Fruit fly (Drosophila melanogaster) whole organism, embryonic: Measurements from ENCODE around the gene UGP.

ENCODE experiments used
- Abd-B ChIP-seq: fragments of 200-800 bp; sonication (Bioruptor generic); optimal IDR thresholded peaks from 2 replicates; lab custom pipeline; 2018; ENCODE audit warnings: missing biosample characterization, mild to moderate bottlenecking, missing genetic modification characterization, moderate library complexity
- BtbVII ChIP-seq: fragments of 200-800 bp; sonication (Bioruptor generic); optimal IDR thresholded peaks from 3 replicates; lab custom pipeline; 2017; ENCODE audit warnings: missing biosample characterization, mild to moderate bottlenecking, missing genetic modification characterization
- C15 ChIP-seq: fragments of 200-800 bp; sonication (Bioruptor generic); IDR thresholded peaks from 3 replicates; pipeline ENCODE4 v1.3.6; 2022; ENCODE audit warnings: missing biosample characterization, missing genetic modification characterization
- CG1024 ChIP-seq: fragments of 200-800 bp; sonication (Bioruptor generic); IDR thresholded peaks from 2 replicates; pipeline ENCODE4 v1.3.6; 2022; ENCODE audit warnings: missing biosample characterization, missing genetic modification characterization
- CG10431 ChIP-seq: fragments of 200-800 bp; sonication (Bioruptor generic); optimal IDR thresholded peaks from 3 replicates; lab custom pipeline; 2018; ENCODE audit warnings: missing biosample characterization, mild to moderate bottlenecking, missing genetic modification characterization
- CG10543 ChIP-seq: fragments of 200-800 bp; sonication (Bioruptor generic); optimal IDR thresholded peaks from 3 replicates; lab custom pipeline; 2017; ENCODE audit warnings: missing biosample characterization, mild to moderate bottlenecking, missing genetic modification characterization, moderate library complexity
- CG11247 ChIP-seq: fragments of 200-800 bp; sonication (Bioruptor generic); IDR thresholded peaks from 2 replicates; pipeline ENCODE4 v1.3.6; 2022; ENCODE audit warnings: missing biosample characterization, missing genetic modification characterization
- CG12155 ChIP-seq: fragments of 200-800 bp; sonication (Bioruptor generic); optimal IDR thresholded peaks from 3 replicates; lab custom pipeline; 2016; ENCODE audit warnings: missing biosample characterization, missing genetic modification characterization
- CG13424 ChIP-seq: fragments of 200-800 bp; sonication (Bioruptor generic); optimal IDR thresholded peaks from 2 replicates; lab custom pipeline; 2019; ENCODE audit warnings: missing biosample characterization, mild to moderate bottlenecking, missing genetic modification characterization, moderate library complexity
- CG14441 ChIP-seq: fragments of 200-800 bp; sonication (Bioruptor generic); IDR thresholded peaks from 2 replicates; pipeline ENCODE4 v1.3.6; 2022; ENCODE audit warnings: missing biosample characterization, missing genetic modification characterization
- CG14965 ChIP-seq: fragments of 200-800 bp; sonication (Bioruptor generic); optimal IDR thresholded peaks from 2 replicates; lab custom pipeline; 2016; ENCODE audit warnings: missing biosample characterization, missing genetic modification characterization, borderline replicate concordance
- CG1529 ChIP-seq: fragments of 200-800 bp; sonication (Bioruptor generic); optimal IDR thresholded peaks from 3 replicates; lab custom pipeline; 2018; ENCODE audit warnings: missing biosample characterization, missing genetic modification characterization
- CG1792 ChIP-seq: fragments of 200-800 bp; sonication (Bioruptor generic); optimal IDR thresholded peaks from 2 replicates; lab custom pipeline; 2016; ENCODE audit warnings: missing biosample characterization, missing genetic modification characterization
- CG30403 ChIP-seq: fragments of 200-800 bp; sonication (Bioruptor generic); optimal IDR thresholded peaks from 3 replicates; lab custom pipeline; 2016; ENCODE audit warnings: missing biosample characterization, missing genetic modification characterization
- CG3065 ChIP-seq: fragments of 200-800 bp; sonication (Bioruptor generic); optimal IDR thresholded peaks from 2 replicates; lab custom pipeline; 2016; ENCODE audit warnings: missing biosample characterization, missing genetic modification characterization
- CG3281 ChIP-seq: fragments of 200-800 bp; sonication (Bioruptor generic); optimal IDR thresholded peaks from 3 replicates; lab custom pipeline; 2017; ENCODE audit warnings: missing biosample characterization, mild to moderate bottlenecking, missing genetic modification characterization
- CG5245 ChIP-seq: fragments of 200-800 bp; sonication (Bioruptor generic); optimal IDR thresholded peaks from 3 replicates; lab custom pipeline; 2016; ENCODE audit warnings: missing biosample characterization, missing genetic modification characterization
- CG9817 ChIP-seq: fragments of 200-800 bp; sonication (Bioruptor generic); optimal IDR thresholded peaks from 2 replicates; lab custom pipeline; 2018; ENCODE audit warnings: missing biosample characterization, mild to moderate bottlenecking, missing genetic modification characterization, moderate library complexity
- CTCF ChIP-seq: fragments of 200-800 bp; sonication (Bioruptor generic); optimal IDR thresholded peaks from 2 replicates; lab custom pipeline; 2017; ENCODE audit warnings: missing biosample characterization, mild to moderate bottlenecking, missing genetic modification characterization, moderate library complexity
- Gsc ChIP-seq: fragments of 200-800 bp; sonication (Bioruptor generic); IDR thresholded peaks from 2 replicates; pipeline ENCODE4 v1.3.6; 2022; ENCODE audit warnings: missing biosample characterization, missing genetic modification characterization
- H2.0 ChIP-seq: fragments of 200-800 bp; sonication (Bioruptor generic); IDR thresholded peaks from 2 replicates; pipeline ENCODE4 v1.3.6; 2022; ENCODE audit warnings: missing biosample characterization, missing genetic modification characterization
- HHEX ChIP-seq: fragments of 200-800 bp; sonication (Bioruptor generic); optimal IDR thresholded peaks from 3 replicates; lab custom pipeline; 2017; ENCODE audit warnings: missing biosample characterization, mild to moderate bottlenecking, missing genetic modification characterization, missing genetic modification reagents
- Hr3 ChIP-seq: fragments of 200-800 bp; sonication (Bioruptor generic); optimal IDR thresholded peaks from 3 replicates; lab custom pipeline; 2016; ENCODE audit warnings: missing biosample characterization, missing genetic modification characterization
- Hsf ChIP-seq: fragments of 200-800 bp; sonication (Bioruptor generic); optimal IDR thresholded peaks from 3 replicates; lab custom pipeline; 2016; ENCODE audit warnings: missing biosample characterization, missing genetic modification characterization
- NFAT ChIP-seq: fragments of 200-800 bp; sonication (Bioruptor generic); IDR thresholded peaks from 2 replicates; pipeline ENCODE4 v1.3.6; 2022; ENCODE audit warnings: missing biosample characterization, missing genetic modification characterization
- NfI ChIP-seq: fragments of 200-800 bp; sonication (Bioruptor generic); optimal IDR thresholded peaks from 3 replicates; lab custom pipeline; 2018; ENCODE audit warnings: missing biosample characterization, mild to moderate bottlenecking, missing genetic modification characterization, moderate library complexity
- Oli ChIP-seq: fragments of 200-800 bp; sonication (Bioruptor generic); optimal IDR thresholded peaks from 2 replicates; lab custom pipeline; 2018; ENCODE audit warnings: missing biosample characterization, mild to moderate bottlenecking, missing genetic modification characterization, moderate library complexity
- PHDP ChIP-seq: fragments of 200-800 bp; sonication (Bioruptor generic); optimal IDR thresholded peaks from 3 replicates; lab custom pipeline; 2018; ENCODE audit warnings: missing biosample characterization, mild to moderate bottlenecking, missing genetic modification characterization, moderate library complexity
- Rfx ChIP-seq: fragments of 200-800 bp; sonication (Bioruptor generic); IDR thresholded peaks from 2 replicates; pipeline ENCODE4 v1.3.6; 2022; ENCODE audit warnings: missing biosample characterization, missing genetic modification characterization
- Six4 ChIP-seq: fragments of 200-800 bp; sonication (Bioruptor generic); optimal IDR thresholded peaks from 2 replicates; lab custom pipeline; 2016; ENCODE audit warnings: missing biosample characterization, missing genetic modification characterization
- Sox100B ChIP-seq: fragments of 200-800 bp; sonication (Bioruptor generic); optimal IDR thresholded peaks from 3 replicates; lab custom pipeline; 2018; ENCODE audit warnings: missing biosample characterization, mild to moderate bottlenecking, missing genetic modification characterization
- Sox102F ChIP-seq: fragments of 200-800 bp; sonication (Bioruptor generic); optimal IDR thresholded peaks from 2 replicates; lab custom pipeline; 2018; ENCODE audit warnings: missing biosample characterization, mild to moderate bottlenecking, missing genetic modification characterization, moderate library complexity
- az2 ChIP-seq: fragments of 200-800 bp; sonication (Bioruptor generic); optimal IDR thresholded peaks from 3 replicates; lab custom pipeline; 2016; ENCODE audit warnings: missing biosample characterization, missing genetic modification characterization
- crc ChIP-seq: fragments of 200-800 bp; sonication (Bioruptor generic); optimal IDR thresholded peaks from 2 replicates; lab custom pipeline; 2016; ENCODE audit warnings: missing biosample characterization, missing genetic modification characterization
- dpn ChIP-seq, 2 experiments: fragments of 200-800 bp; sonication (Bioruptor generic); optimal IDR thresholded peaks; 3 replicates each; lab custom pipeline; 2016; ENCODE audit warnings: missing biosample characterization in 2 of 2, missing genetic modification characterization in 2 of 2
- ewg ChIP-seq: fragments of 200-800 bp; sonication (Bioruptor generic); optimal IDR thresholded peaks from 3 replicates; lab custom pipeline; 2017; ENCODE audit warnings: mild to moderate bottlenecking, missing biosample characterization, missing genetic modification reagents, missing genetic modification characterization
- grau ChIP-seq: fragments of 200-800 bp; optimal IDR thresholded peaks from 3 replicates; lab custom pipeline; 2019; ENCODE audit warnings: missing biosample characterization, mild to moderate bottlenecking, missing genetic modification characterization, moderate library complexity
- gsb ChIP-seq: fragments of 200-800 bp; sonication (Bioruptor generic); IDR thresholded peaks from 2 replicates; pipeline ENCODE4 v1.3.6; 2022; ENCODE audit warnings: missing biosample characterization, missing genetic modification characterization
- ind ChIP-seq: fragments of 200-800 bp; sonication (Bioruptor generic); optimal IDR thresholded peaks from 3 replicates; lab custom pipeline; 2016; ENCODE audit warnings: missing biosample characterization, missing genetic modification characterization
- ken ChIP-seq: fragments of 200-800 bp; sonication (Bioruptor generic); IDR thresholded peaks from 3 replicates; pipeline ENCODE4 v1.3.6; 2022; ENCODE audit warnings: missing biosample characterization, missing genetic modification characterization
- klu ChIP-seq: fragments of 200-800 bp; sonication (Bioruptor generic); IDR thresholded peaks from 2 replicates; pipeline ENCODE4 v1.3.6; 2022; ENCODE audit warnings: missing biosample characterization, missing genetic modification characterization
- lmd ChIP-seq: fragments of 200-800 bp; sonication (Bioruptor generic); IDR thresholded peaks from 2 replicates; pipeline ENCODE4 v1.3.6; 2022; ENCODE audit warnings: missing biosample characterization, missing genetic modification characterization
- mirr ChIP-seq: fragments of 200-800 bp; sonication (Bioruptor generic); optimal IDR thresholded peaks from 3 replicates; lab custom pipeline; 2018; ENCODE audit warnings: missing biosample characterization, mild to moderate bottlenecking, missing genetic modification characterization
- ranshi ChIP-seq: fragments of 200-800 bp; sonication (Bioruptor generic); IDR thresholded peaks from 2 replicates; pipeline ENCODE4 v1.3.6; 2022; ENCODE audit warnings: missing biosample characterization, missing genetic modification characterization
- sna ChIP-seq: fragments of 200-800 bp; sonication (Bioruptor generic); IDR thresholded peaks from 2 replicates; pipeline ENCODE4 v1.3.6; 2022; ENCODE audit warnings: missing biosample characterization, missing genetic modification characterization; ENCODE audit not compliant: partially characterized antibody
- sob ChIP-seq: fragments of 200-800 bp; sonication (Bioruptor generic); IDR thresholded peaks from 2 replicates; pipeline ENCODE4 v1.3.6; 2022; ENCODE audit warnings: missing biosample characterization, missing genetic modification characterization
- unc-4 ChIP-seq: fragments of 200-800 bp; sonication (Bioruptor generic); IDR thresholded peaks from 2 replicates; pipeline ENCODE4 v1.3.6; 2022; ENCODE audit warnings: missing biosample characterization, missing genetic modification characterization; ENCODE audit not compliant: partially characterized antibody
- unpg ChIP-seq: fragments of 200-800 bp; sonication (Bioruptor generic); optimal IDR thresholded peaks from 3 replicates; lab custom pipeline; 2018; ENCODE audit warnings: missing biosample characterization, mild to moderate bottlenecking, missing genetic modification characterization, moderate library complexity

UGP gene

dm6 chr3L:9335711-9336110, 23.0 kb downstream of the UGP start (continued):
- TF ChIP-seq CG3281 (GFP tag; lab: Kevin White, UChicago) (peak; percentile 9), ken (GFP tag; lab: Robert Waterston, UW) (no peak), CG10543 (GFP tag; lab: Kevin White, UChicago) (peak; percentile 24)

DNA sequence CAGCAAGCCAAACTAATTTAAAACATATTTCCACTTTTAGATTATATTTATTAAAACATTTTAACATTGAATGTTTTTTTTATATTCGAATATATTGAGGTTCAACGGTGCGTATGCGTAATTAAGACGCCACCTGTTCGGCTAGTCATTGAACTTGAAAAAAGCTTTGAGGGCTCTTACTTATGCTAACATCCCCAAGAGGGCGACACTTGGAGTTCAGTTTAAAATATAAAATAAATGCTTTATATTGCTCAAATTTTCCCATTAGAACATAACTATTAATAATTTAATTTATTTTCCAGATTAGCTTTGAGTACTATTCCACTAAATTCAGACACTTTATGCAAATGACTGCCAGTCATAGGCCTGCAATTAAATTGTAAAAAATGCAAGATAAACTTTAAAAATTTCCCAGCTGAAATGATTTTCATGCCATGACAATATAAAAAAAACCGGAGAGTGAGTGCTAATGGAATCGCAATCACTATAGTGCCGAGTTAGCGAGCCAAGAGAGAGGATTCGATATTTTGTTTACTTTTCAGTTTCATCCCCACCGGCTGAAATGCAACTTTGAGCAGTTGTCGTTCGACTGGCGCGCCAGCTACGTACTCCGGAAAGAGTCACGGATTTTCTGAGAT, 24.9 kb downstream of the UGP start, which contains the start of gene PGRP-LA:
Gene PGRP-LA, plus strand, starts transcription at position 588 of the 638 bp plus-strand sequence.
- no peak for TF ChIP-seq CG3065 (GFP tag; lab: Kevin White, UChicago)
- peak; percentile 95 for TF ChIP-seq CTCF
- TF ChIP-seq klu = no peak
- TF ChIP-seq unc-4 (GFP tag; lab: Robert Waterston, UW) = no peak
- TF ChIP-seq az2 = peak; percentile 1
- TF ChIP-seq CG30403 (GFP tag; lab: Kevin White, UChicago) = peak; percentile 12
- peak; percentile 11 for TF ChIP-seq mirr
- peak; percentile 46 for TF ChIP-seq NfI
- 0 out of 2 replicates have a peak, but pooled peaks have one; percentile 52 for TF ChIP-seq CG14441 (GFP tag; lab: Robert Waterston, UW)
- TF ChIP-seq CG11247 (GFP tag; lab: Robert Waterston, UW) = peak; percentile 80
- TF ChIP-seq sna (GFP tag; lab: Robert Waterston, UW) = no peak
- TF ChIP-seq NFAT = peak; percentile 64; the same call in 1 of the 2 replicates
- TF ChIP-seq CG12155 = no peak
- no peak for TF ChIP-seq Gsc
- peak; percentile 40 for TF ChIP-seq CG1529 (GFP tag; lab: Kevin White, UChicago)
- TF ChIP-seq CG1792 = no peak
- peak; percentile 30 for TF ChIP-seq Hsf (GFP tag; lab: Kevin White, UChicago)
- TF ChIP-seq CG5245 = peak; percentile 25
- peak; percentile 13 for TF ChIP-seq BtbVII (GFP tag; lab: Kevin White, UChicago)
- peak; percentile 20 for TF ChIP-seq Sox100B (GFP tag; lab: Kevin White, UChicago)
- TF ChIP-seq ind (GFP tag; lab: Kevin White, UChicago) = peak; percentile 17
- peak; percentile 4 for TF ChIP-seq Hr3
- TF ChIP-seq Abd-B = no peak
- TF ChIP-seq HHEX (GFP tag; lab: Kevin White, UChicago) = peak; percentile 9
- peak; percentile 22 for TF ChIP-seq CG9817 (tag; lab: Kevin White, UChicago)
- TF ChIP-seq unpg (GFP tag; lab: Kevin White, UChicago) = peak; percentile 46
- peak; percentile 30 for TF ChIP-seq CG13424
- TF ChIP-seq ranshi (GFP tag; lab: Robert Waterston, UW) = peak; percentile 15; the same call in 1 of the 2 replicates
- TF ChIP-seq C15 (GFP tag; lab: Robert Waterston, UW) = no peak
- TF ChIP-seq Sox102F = peak; percentile 51
- TF ChIP-seq H2.0 (GFP tag; lab: Robert Waterston, UW) = peak; percentile 29; the same call in 1 of the 2 replicates
- TF ChIP-seq PHDP (tag; lab: Kevin White, UChicago) = peak; percentile 63
- peak; percentile 47; the same call in 1 of the 2 replicates for TF ChIP-seq lmd (GFP tag; lab: Robert Waterston, UW)
- TF ChIP-seq crc (GFP tag; lab: Kevin White, UChicago) = no peak
- TF ChIP-seq grau (tag; lab: Kevin White, UChicago) = peak; percentile 39
- TF ChIP-seq ewg (GFP tag; lab: Kevin White, UChicago) = peak; percentile 11
- TF ChIP-seq CG14965 (GFP tag; lab: Kevin White, UChicago) = peak; percentile 80
- TF ChIP-seq sob (GFP tag; lab: Robert Waterston, UW) = peak; percentile 64; the same call in 1 of the 2 replicates
- 0 out of 2 replicates have a peak, but pooled peaks have one; percentile 22 for TF ChIP-seq CG1024 (GFP tag; lab: Robert Waterston, UW)
- peak; percentile 19 for TF ChIP-seq CG10431 (GFP tag; lab: Kevin White, UChicago)
- peak; percentile 1 for TF ChIP-seq Six4 (GFP tag; lab: Kevin White, UChicago)
- peak; percentile 27 for TF ChIP-seq Oli (tag; lab: Kevin White, UChicago)
- peak; percentile 84 for TF ChIP-seq Rfx (GFP tag; lab: Robert Waterston, UW)
- peak in 1 of 2 experiments; percentile 36 for TF ChIP-seq dpn (GFP tag; optimal IDR thresholded peaks at IDR 0.05; lab: Kevin White, UChicago)
- TF ChIP-seq gsb (GFP tag; lab: Robert Waterston, UW) = peak; percentile 37; the same call in 1 of the 2 replicates
